Worm (Caenorhabditis elegans) whole organism, L1 larva: ENCODE measurements around the gene Y38H6C.24.

Source experiments
- F16B12.6 ChIP-seq: fragments of 150-350 bp; optimal IDR thresholded peaks from 2 replicates; lab custom pipeline; 2014; ENCODE audit warnings: missing biosample characterization, missing genetic modification characterization
- lin-39 ChIP-seq: fragments of 150-350 bp; optimal IDR thresholded peaks from 2 replicates; lab custom pipeline; 2014; ENCODE audit warnings: missing biosample characterization, missing genetic modification reagents, missing genetic modification characterization
- mef-2 ChIP-seq: fragments of 150-350 bp; optimal IDR thresholded peaks from 2 replicates; lab custom pipeline; 2014; ENCODE audit warnings: missing biosample characterization, missing genetic modification characterization
- nhr-237 ChIP-seq: fragments of 150-350 bp; optimal IDR thresholded peaks from 2 replicates; lab custom pipeline; 2014; ENCODE audit warnings: missing biosample characterization, missing genetic modification characterization
- unc-30 ChIP-seq: sonication (generic microtip); optimal IDR thresholded peaks from 2 replicates; lab custom pipeline; 2017; ENCODE audit warnings: missing biosample characterization, missing genetic modification characterization

DNA sequence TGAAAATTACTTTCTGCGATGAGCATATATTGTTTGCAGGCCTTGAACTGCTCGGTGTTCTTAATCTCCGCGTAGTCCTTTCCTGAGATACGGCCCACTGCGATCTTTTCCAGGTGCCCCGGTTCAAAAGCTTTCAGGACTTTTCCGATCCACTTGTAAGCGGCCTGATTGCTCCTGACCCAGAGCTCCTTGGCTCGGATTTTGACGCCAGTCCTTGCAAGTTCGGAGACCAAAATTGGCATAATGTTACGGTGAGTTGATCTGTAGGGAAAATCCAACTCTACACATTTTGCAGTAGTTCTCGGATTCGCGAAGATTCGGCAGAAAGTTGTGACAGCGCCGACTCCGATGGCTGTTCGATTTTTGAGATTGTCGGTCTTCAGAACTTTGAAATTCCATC lies 9.2 kb upstream of the Y38H6C.24 start:
- TF ChIP-seq mef-2 (no peak), lin-39 (tag; lab: Kevin White, UChicago) (no peak), unc-30 (tag; lab: Kevin White, UChicago) (no peak), nhr-237 (tag; lab: Kevin White, UChicago) (no peak), F16B12.6 (tag; lab: Kevin White, UChicago) (no peak)
